Comparison of ENCODE assay signal across 5 worm cellular contexts in genomic region chrX:13442446-13442845, ce11.
TF ChIP-seq lines count a peak whose summit lies in the region.

No protein-coding gene starts in this region.

TF ChIP-seq in whole organism, L1 larva, 84 proteins besides CTCF, POLR2A, EP300 and RAD21 (continues in another document):
- TF ChIP-seq nhr-84 (tag; optimal IDR thresholded peaks at IDR 0.05; lab: Kevin White, UChicago) (no peak), lin-14 (GFP tag; optimal IDR thresholded peaks at IDR 0.05; lab: Kevin White, UChicago) (peak; percentile 25), nhr-76 (tag; optimal IDR thresholded peaks at IDR 0.05; lab: Kevin White, UChicago) (no peak), isw-1 (GFP tag; IDR thresholded peaks at IDR 0.05; lab: Robert Waterston, UW) (peak; percentile 11; the same call in 1 of the 2 replicates), aha-1 (tag; optimal IDR thresholded peaks at IDR 0.05; lab: Kevin White, UChicago) (no peak), ceh-8 (GFP tag; optimal IDR thresholded peaks at IDR 0.05; lab: Kevin White, UChicago) (no peak), ceh-82 (tag; optimal IDR thresholded peaks at IDR 0.05; lab: Kevin White, UChicago) (peak; percentile 9 to 48 (median 45)), dsc-1 (tag; optimal IDR thresholded peaks at IDR 0.05; lab: Kevin White, UChicago) (peak; percentile 81), alr-1 (tag; optimal IDR thresholded peaks at IDR 0.05; lab: Kevin White, UChicago; ENCODE audit: borderline replicate concordance) (no peak), ets-5 (GFP tag; IDR thresholded peaks at IDR 0.05; lab: Robert Waterston, UW) (no peak), nhr-77 (tag; optimal IDR thresholded peaks at IDR 0.05; lab: Kevin White, UChicago) (peak; percentile 29), tlp-1 (tag; optimal IDR thresholded peaks at IDR 0.05; lab: Kevin White, UChicago) (no peak), dpl-1 (GFP tag; optimal IDR thresholded peaks at IDR 0.05; lab: Kevin White, UChicago) (no peak), sox-4 (tag; optimal IDR thresholded peaks at IDR 0.05; lab: Kevin White, UChicago) (peak; percentile 33), fos-1 (tag; optimal IDR thresholded peaks at IDR 0.05; lab: Kevin White, UChicago) (peak; percentile 33), nhr-71 (tag; optimal IDR thresholded peaks at IDR 0.05; lab: Kevin White, UChicago) (peak; percentile 53), grh-1 (GFP tag; IDR thresholded peaks at IDR 0.05; lab: Robert Waterston, UW) (no peak), mef-2 (tag; optimal IDR thresholded peaks at IDR 0.05; lab: Kevin White, UChicago) (no peak)

TF ChIP-seq in whole organism, L3 larva, 47 proteins besides CTCF, POLR2A, EP300 and RAD21 (continues in another document):
- TF ChIP-seq eor-1 (tag; optimal IDR thresholded peaks at IDR 0.05; lab: Kevin White, UChicago): no peak
- peak; percentile 44 for TF ChIP-seq tbx-2 (tag; optimal IDR thresholded peaks at IDR 0.05; lab: Kevin White, UChicago)
- TF ChIP-seq ceh-82 (tag; optimal IDR thresholded peaks at IDR 0.05; lab: Kevin White, UChicago): peak; percentile 44
- TF ChIP-seq fkh-2 (tag; optimal IDR thresholded peaks at IDR 0.05; lab: Kevin White, UChicago): no peak
- TF ChIP-seq elt-2 (tag; optimal IDR thresholded peaks at IDR 0.05; lab: Kevin White, UChicago): peak; percentile 23
- peak; percentile 21 for TF ChIP-seq ceh-28 (tag; optimal IDR thresholded peaks at IDR 0.05; lab: Kevin White, UChicago)
- TF ChIP-seq nhr-237 (tag; optimal IDR thresholded peaks at IDR 0.05; lab: Kevin White, UChicago): no peak
- peak; percentile 44 for TF ChIP-seq lsy-12 (tag; optimal IDR thresholded peaks at IDR 0.05; lab: Kevin White, UChicago)
- peak; percentile 26 for TF ChIP-seq hmg-11 (tag; optimal IDR thresholded peaks at IDR 0.05; lab: Kevin White, UChicago)
- TF ChIP-seq nhr-43 (tag; optimal IDR thresholded peaks at IDR 0.05; lab: Kevin White, UChicago; ENCODE audit: poor library complexity, severe bottlenecking): peak; percentile 17
- TF ChIP-seq unc-39 (tag; optimal IDR thresholded peaks at IDR 0.05; lab: Kevin White, UChicago): no peak
- peak; percentile 27 for TF ChIP-seq nhr-23 (tag; optimal IDR thresholded peaks at IDR 0.05; lab: Kevin White, UChicago)
- TF ChIP-seq ztf-4 (tag; optimal IDR thresholded peaks at IDR 0.05; lab: Kevin White, UChicago): no peak
- TF ChIP-seq lin-39 (tag; optimal IDR thresholded peaks at IDR 0.05; lab: Kevin White, UChicago): peak; percentile 33
- peak; percentile 54 for TF ChIP-seq pha-4 (tag; optimal IDR thresholded peaks at IDR 0.05; lab: Kevin White, UChicago)
- TF ChIP-seq mdl-1 (tag; optimal IDR thresholded peaks at IDR 0.05; lab: Kevin White, UChicago): no peak
- no peak for TF ChIP-seq pqm-1 (tag; optimal IDR thresholded peaks at IDR 0.05; lab: Kevin White, UChicago)
- no peak for TF ChIP-seq nhr-28 (tag; optimal IDR thresholded peaks at IDR 0.05; lab: Kevin White, UChicago)
- TF ChIP-seq R02D3.7 (tag; optimal IDR thresholded peaks at IDR 0.05; lab: Kevin White, UChicago): no peak

TF ChIP-seq in whole organism, early embryonic, 17 proteins besides CTCF, POLR2A, EP300 and RAD21:
- TF ChIP-seq hnd-1 (tag; optimal IDR thresholded peaks at IDR 0.05; lab: Kevin White, UChicago) (no peak), sea-1 (GFP tag; conservative IDR thresholded peaks at IDR 0.05; lab: Robert Waterston, UW) (0 out of 2 replicates have a peak, but pooled peaks have one; percentile 41), F13C5.2 (tag; optimal IDR thresholded peaks at IDR 0.05; lab: Kevin White, UChicago) (peak; percentile 55), flt-1 (GFP tag; IDR thresholded peaks at IDR 0.05; lab: Robert Waterston, UW) (peak; percentile 32; the same call in 1 of the 2 replicates), B0310.2 (tag; optimal IDR thresholded peaks at IDR 0.05; lab: Kevin White, UChicago) (no peak), hmg-4 (GFP tag; optimal IDR thresholded peaks at IDR 0.05; lab: Kevin White, UChicago) (peak; percentile 22)
TF ChIP-seq in whole organism, early embryonic: peak in this region for 4.

TF ChIP-seq in whole organism, midembryonic, 9 proteins besides CTCF, POLR2A, EP300 and RAD21:
- TF ChIP-seq ref-1 (GFP tag; conservative IDR thresholded peaks at IDR 0.05; lab: Robert Waterston, UW): no peak
- peak; percentile 70; the same call in 1 of the 2 replicates for TF ChIP-seq ztf-23 (GFP tag; IDR thresholded peaks at IDR 0.05; lab: Robert Waterston, UW)
- no peak for TF ChIP-seq med-1 (GFP tag; optimal IDR thresholded peaks at IDR 0.05; lab: Kevin White, UChicago; ENCODE audit: insufficient read depth)
- TF ChIP-seq flt-1 (GFP tag; IDR thresholded peaks at IDR 0.05; lab: Robert Waterston, UW): peak; percentile 65
- TF ChIP-seq cog-1 (tag; optimal IDR thresholded peaks at IDR 0.05; lab: Kevin White, UChicago): peak; percentile 46
- 0 out of 2 replicates have a peak, but pooled peaks have one; percentile 19 for TF ChIP-seq klf-2 (GFP tag; conservative IDR thresholded peaks at IDR 0.05; lab: Robert Waterston, UW)
- no peak for TF ChIP-seq tab-1 (GFP tag; IDR thresholded peaks at IDR 0.05; lab: Robert Waterston, UW)
- no peak for TF ChIP-seq T22C8.4 (GFP tag; IDR thresholded peaks at IDR 0.05; lab: Robert Waterston, UW)
- no peak for TF ChIP-seq ztf-29 (GFP tag; IDR thresholded peaks at IDR 0.05; lab: Robert Waterston, UW)

TF ChIP-seq in whole organism, young adult, 124 proteins besides CTCF, POLR2A, EP300 and RAD21 (continues in another document):
- TF ChIP-seq mel-28 (tag; optimal IDR thresholded peaks at IDR 0.05; lab: Kevin White, UChicago; ENCODE audit: borderline replicate concordance) (no peak), ztf-6 (GFP tag; IDR thresholded peaks at IDR 0.05; lab: Robert Waterston, UW) (no peak), C17E4.6 (GFP tag; IDR thresholded peaks at IDR 0.05; lab: Robert Waterston, UW) (no peak), pbrm-1 (GFP tag; IDR thresholded peaks at IDR 0.05; lab: Robert Waterston, UW) (peak; percentile 84), unc-62 (GFP tag; optimal IDR thresholded peaks at IDR 0.05; lab: Kevin White, UChicago) (no peak), ceh-40 (GFP tag; IDR thresholded peaks at IDR 0.05; lab: Robert Waterston, UW) (no peak), lin-54 (GFP tag; optimal IDR thresholded peaks at IDR 0.05; lab: Kevin White, UChicago) (peak; percentile 34), sptf-2 (GFP tag; optimal IDR thresholded peaks at IDR 0.05; lab: Kevin White, UChicago) (peak; percentile 6), T26A5.8 (tag; optimal IDR thresholded peaks at IDR 0.05; lab: Kevin White, UChicago) (no peak), lsy-27 (tag; optimal IDR thresholded peaks at IDR 0.05; lab: Kevin White, UChicago; ENCODE audit: borderline replicate concordance, insufficient read depth) (peak; percentile 31), pha-4 (tag; optimal IDR thresholded peaks at IDR 0.05; lab: Kevin White, UChicago) (no peak), him-1 (tag; optimal IDR thresholded peaks at IDR 0.05; lab: Kevin White, UChicago) (peak; percentile 79), fkh-3 (tag; optimal IDR thresholded peaks at IDR 0.05; lab: Kevin White, UChicago) (no peak), egl-18 (GFP tag; IDR thresholded peaks at IDR 0.05; lab: Robert Waterston, UW) (no peak), hlh-12 (tag; optimal IDR thresholded peaks at IDR 0.05; lab: Kevin White, UChicago) (no peak), F23B12.7 (tag; optimal IDR thresholded peaks at IDR 0.05; lab: Kevin White, UChicago; ENCODE audit: insufficient read depth) (peak; percentile 60), T07F8.4 (tag; optimal IDR thresholded peaks at IDR 0.05; lab: Kevin White, UChicago) (peak; percentile 38), snpc-1.3 (tag; optimal IDR thresholded peaks at IDR 0.05; lab: Kevin White, UChicago; ENCODE audit: insufficient read depth) (peak; percentile 53), F55B11.4 (tag; optimal IDR thresholded peaks at IDR 0.05; lab: Kevin White, UChicago; ENCODE audit: borderline replicate concordance, insufficient read depth) (no peak), zim-3 (tag; optimal IDR thresholded peaks at IDR 0.05; lab: Kevin White, UChicago) (peak; percentile 13), mxl-1 (tag; optimal IDR thresholded peaks at IDR 0.05; lab: Kevin White, UChicago) (no peak), lag-1 (GFP tag; IDR thresholded peaks at IDR 0.05; lab: Robert Waterston, UW) (no peak), madf-3 (GFP tag; IDR thresholded peaks at IDR 0.05; lab: Robert Waterston, UW) (no peak), K11D2.4 (GFP tag; IDR thresholded peaks at IDR 0.05; lab: Robert Waterston, UW) (peak; percentile 60), Y56A3A.18 (GFP tag; IDR thresholded peaks at IDR 0.05; lab: Robert Waterston, UW) (peak; percentile 75; the same call in 1 of the 2 replicates), tbp1 (GFP tag; optimal IDR thresholded peaks at IDR 0.05; lab: Kevin White, UChicago) (peak; percentile 92), Y53F4B.3 (GFP tag; IDR thresholded peaks at IDR 0.05; lab: Robert Waterston, UW) (peak; percentile 50; the same call in 1 of the 2 replicates), madf-10 (tag; optimal IDR thresholded peaks at IDR 0.05; lab: Kevin White, UChicago) (peak; percentile 43), hmg-1.2 (GFP tag; IDR thresholded peaks at IDR 0.05; lab: Robert Waterston, UW) (peak; percentile 78), lin-35 (GFP tag; optimal IDR thresholded peaks at IDR 0.05; lab: Kevin White, UChicago) (peak in 1 of 3 experiments; percentile 42), ztf-28 (GFP tag; IDR thresholded peaks at IDR 0.05; lab: Robert Waterston, UW) (0 out of 2 replicates have a peak, but pooled peaks have one; percentile 60), snpc-3.4 (tag; optimal IDR thresholded peaks at IDR 0.05; lab: Kevin White, UChicago) (no peak), Y53G8AR.9 (GFP tag; conservative IDR thresholded peaks at IDR 0.05; lab: Robert Waterston, UW) (0 out of 2 replicates have a peak, but pooled peaks have one; percentile 35), hmg-20 (GFP tag; IDR thresholded peaks at IDR 0.05; lab: Robert Waterston, UW) (peak; percentile 33; the same call in 1 of the 2 replicates), ceh-100 (GFP tag; IDR thresholded peaks at IDR 0.05; lab: Robert Waterston, UW) (peak; percentile 49; the same call in 1 of the 2 replicates), F52B5.7 (tag; optimal IDR thresholded peaks at IDR 0.05; lab: Kevin White, UChicago) (no peak), lsl-1 (GFP tag; optimal IDR thresholded peaks at IDR 0.05; lab: Kevin White, UChicago) (no peak), hlh-26 (GFP tag; conservative IDR thresholded peaks at IDR 0.05; lab: Robert Waterston, UW) (no peak), B0035.1 (tag; optimal IDR thresholded peaks at IDR 0.05; lab: Kevin White, UChicago) (no peak), nhr-90 (tag; optimal IDR thresholded peaks at IDR 0.05; lab: Kevin White, UChicago) (peak; percentile 60), ztf-18 (tag; optimal IDR thresholded peaks at IDR 0.05; lab: Kevin White, UChicago) (peak; percentile 14), B0261.1 (tag; optimal IDR thresholded peaks at IDR 0.05; lab: Kevin White, UChicago) (peak; percentile 89), dox-1 (GFP tag; IDR thresholded peaks at IDR 0.05; lab: Robert Waterston, UW) (peak; percentile 90)

Comparison
In these comparisons a context has a peak if more than half of its experiments do, and no peak if none do; other contexts are left out.
1. Of the 8 proteins assayed by ChIP-seq in both whole organism, young adult and whole organism, L1 larva: peak only in whole organism, young adult: snpc-4; only in whole organism, L1 larva: none; in both: nhr-90; in neither: 4; mixed calls (peak in some experiments, not most) for 2.